Worm (Caenorhabditis elegans) whole organism, early embryonic: ENCODE measurements around the gene C36C9.6.
"Not testable (repeated sequence)": the region's sequence is repeated elsewhere in the genome, so short reads cannot be mapped to it uniquely, and the experiment has no call there.

Experiments
- B0310.2 ChIP-seq: sonication (generic microtip); optimal IDR thresholded peaks from 2 replicates; lab custom pipeline; 2016; ENCODE audit warnings: mild to moderate bottlenecking, missing genetic modification characterization, missing compliant biosample characterization
- F13C5.2 ChIP-seq: sonication (generic microtip); optimal IDR thresholded peaks from 2 replicates; lab custom pipeline; 2017; ENCODE audit warnings: mild to moderate bottlenecking, missing genetic modification characterization, inconsistent platforms, missing compliant biosample characterization
- aly-1 ChIP-seq: sonication (generic microtip); optimal IDR thresholded peaks from 2 replicates; lab custom pipeline; 2016; ENCODE audit warnings: missing genetic modification characterization, missing compliant biosample characterization
- ama-1 ChIP-seq: fragments of 150-350 bp; optimal IDR thresholded peaks from 2 replicates; lab custom pipeline; 2014
- ceh-13 ChIP-seq: fragments of 200-800 bp; sonication (Bioruptor generic); optimal IDR thresholded peaks from 2 replicates; lab custom pipeline; 2018; ENCODE audit warnings: mild to moderate bottlenecking, missing genetic modification characterization, missing compliant biosample characterization
- ceh-36 ChIP-seq: sonication (generic microtip); optimal IDR thresholded peaks from 2 replicates; lab custom pipeline; 2016; ENCODE audit warnings: missing genetic modification characterization, inconsistent platforms, missing compliant biosample characterization
- ets-7 ChIP-seq: sonication (generic microtip); optimal IDR thresholded peaks from 2 replicates; lab custom pipeline; 2016; ENCODE audit warnings: missing genotype, missing genetic modification characterization, missing compliant biosample characterization
- flt-1 ChIP-seq: fragments of 200-800 bp; sonication (Bioruptor generic); IDR thresholded peaks from 2 replicates; pipeline ENCODE4 v1.3.6; 2022; ENCODE audit warnings: missing genetic modification characterization, missing compliant biosample characterization
- hmbx-1 ChIP-seq: sonication (generic microtip); optimal IDR thresholded peaks from 2 replicates; lab custom pipeline; 2016; ENCODE audit warnings: mild to moderate bottlenecking, missing genetic modification characterization, missing compliant biosample characterization
- hmg-4 ChIP-seq: fragments of 200-800 bp; sonication (Bioruptor generic); optimal IDR thresholded peaks from 2 replicates; lab custom pipeline; 2018; ENCODE audit warnings: mild to moderate bottlenecking, missing genetic modification characterization, missing compliant biosample characterization
- hnd-1 ChIP-seq: sonication (generic microtip); optimal IDR thresholded peaks from 2 replicates; lab custom pipeline; 2016; ENCODE audit warnings: missing genetic modification characterization, missing compliant biosample characterization
- pes-1 ChIP-seq: fragments of 200-800 bp; sonication (Bioruptor generic); IDR thresholded peaks from 2 replicates; pipeline ENCODE4 v1.3.6; 2022; ENCODE audit warnings: missing genetic modification reagents, missing genetic modification characterization, missing compliant biosample characterization
- scrt-1 ChIP-seq: fragments of 200-800 bp; sonication (Bioruptor generic); IDR thresholded peaks from 2 replicates; pipeline ENCODE4 v1.3.6; 2022; ENCODE audit warnings: missing genetic modification characterization, missing compliant biosample characterization
- sea-1 ChIP-seq: fragments of 200-800 bp; sonication (Bioruptor generic); conservative IDR thresholded peaks from 2 replicates; pipeline ENCODE4 v1.3.6; 2022; ENCODE audit warnings: missing genetic modification characterization, missing compliant biosample characterization
- tbx-11 ChIP-seq: fragments of 200-800 bp; sonication (Bioruptor generic); IDR thresholded peaks from 2 replicates; pipeline ENCODE4 v1.3.6; 2022; ENCODE audit warnings: missing genetic modification characterization, missing compliant biosample characterization
- tbx-37 ChIP-seq: fragments of 200-800 bp; sonication (Bioruptor generic); conservative IDR thresholded peaks from 2 replicates; pipeline ENCODE4 v1.3.6; 2022; ENCODE audit warnings: missing genetic modification reagents, missing genetic modification characterization, missing compliant biosample characterization
- tra-4 ChIP-seq: sonication (generic microtip); optimal IDR thresholded peaks from 2 replicates; lab custom pipeline; 2017; ENCODE audit warnings: missing genetic modification characterization, missing compliant biosample characterization

The C36C9.6 gene

ce11 chrX:1690894-1691293 lies at the start of gene C36C9.6:
TSS of gene C36C9.6 (minus strand) at chrX:1690994.
- TF ChIP-seq sea-1 (GFP tag; lab: Robert Waterston, UW); hnd-1 (tag; lab: Kevin White, UChicago); B0310.2 (tag; lab: Kevin White, UChicago): not testable (repeated sequence)

- TF ChIP-seq ets-7 (tag; lab: Kevin White, UChicago), result no peak
- TF ChIP-seq hmg-4 (GFP tag; lab: Kevin White, UChicago), result no peak
- no peak for TF ChIP-seq hmbx-1 (tag; lab: Kevin White, UChicago)
- TF ChIP-seq aly-1 (tag; lab: Kevin White, UChicago), result no peak
- no peak for TF ChIP-seq flt-1 (GFP tag; lab: Robert Waterston, UW)
Measured at ce11 chrX:1737606-1738005, 46.8 kb upstream of the C36C9.6 start, which contains the start of gene F07G6.10. TSS of gene F07G6.10 (plus strand) at chrX:1737906.

- TF ChIP-seq ceh-13 (GFP tag; lab: Kevin White, UChicago) (no peak), B0310.2 (tag; lab: Kevin White, UChicago) (no peak), aly-1 (tag; lab: Kevin White, UChicago) (no peak), hnd-1 (tag; lab: Kevin White, UChicago) (no peak), pes-1 (no peak), tbx-37 (GFP tag; lab: Robert Waterston, UW) (no peak), ceh-36 (tag; lab: Kevin White, UChicago) (no peak), hmg-4 (GFP tag; lab: Kevin White, UChicago) (no peak), hmbx-1 (tag; lab: Kevin White, UChicago) (no peak), tbx-11 (no peak), F13C5.2 (tag; lab: Kevin White, UChicago) (no peak)
Measured at ce11 chrX:1735941-1736340, 45.1 kb upstream of the C36C9.6 start, which contains the start of gene F07G6.12. TSS of gene F07G6.12 (plus strand) at chrX:1736241.

ce11 chrX:1729558-1729957 lies 38.8 kb upstream of the C36C9.6 start, which contains the start of gene dgn-3:
TSS of gene dgn-3 (plus strand) at chrX:1729858.
- TF ChIP-seq F13C5.2 (tag; lab: Kevin White, UChicago) (no peak), tra-4 (tag; lab: Kevin White, UChicago) (no peak), aly-1 (tag; lab: Kevin White, UChicago) (no peak), ceh-13 (GFP tag; lab: Kevin White, UChicago) (no peak), tbx-11 (no peak), hmbx-1 (tag; lab: Kevin White, UChicago) (no peak), hmg-4 (GFP tag; lab: Kevin White, UChicago) (no peak), ama-1 (no peak), scrt-1 (GFP tag; lab: Robert Waterston, UW) (no peak), hnd-1 (tag; lab: Kevin White, UChicago) (no peak), tbx-37 (GFP tag; lab: Robert Waterston, UW) (no peak), pes-1 (no peak), sea-1 (GFP tag; lab: Robert Waterston, UW) (no peak), ets-7 (tag; lab: Kevin White, UChicago) (no peak), B0310.2 (tag; lab: Kevin White, UChicago) (no peak)

- no peak for TF ChIP-seq flt-1 (GFP tag; lab: Robert Waterston, UW)
- no peak for TF ChIP-seq ets-7 (tag; lab: Kevin White, UChicago)
- no peak for TF ChIP-seq tbx-11
- TF ChIP-seq F13C5.2 (tag; lab: Kevin White, UChicago), result no peak
- TF ChIP-seq pes-1, result no peak
Measured at ce11 chrX:1727056-1727455, 36.3 kb upstream of the C36C9.6 start, which contains the start of gene F07G6.2. TSS of gene F07G6.2 (plus strand) at chrX:1727356.

- TF ChIP-seq hnd-1 (tag; lab: Kevin White, UChicago), result no peak
- no peak for TF ChIP-seq flt-1 (GFP tag; lab: Robert Waterston, UW)
- no peak for TF ChIP-seq tbx-37 (GFP tag; lab: Robert Waterston, UW)
- no peak for TF ChIP-seq sea-1 (GFP tag; lab: Robert Waterston, UW)
- no peak for TF ChIP-seq pes-1
- no peak for TF ChIP-seq hmg-4 (GFP tag; lab: Kevin White, UChicago)
- TF ChIP-seq B0310.2 (tag; lab: Kevin White, UChicago), result no peak
- TF ChIP-seq aly-1 (tag; lab: Kevin White, UChicago), result no peak
- TF ChIP-seq ceh-13 (GFP tag; lab: Kevin White, UChicago), result no peak
- TF ChIP-seq F13C5.2 (tag; lab: Kevin White, UChicago), result no peak
- no peak for TF ChIP-seq hmbx-1 (tag; lab: Kevin White, UChicago)
- TF ChIP-seq tbx-11, result no peak
- TF ChIP-seq ets-7 (tag; lab: Kevin White, UChicago), result no peak
- TF ChIP-seq tra-4 (tag; lab: Kevin White, UChicago), result no peak
- TF ChIP-seq ceh-36 (tag; lab: Kevin White, UChicago), result no peak
- TF ChIP-seq ama-1, result no peak
- no peak for TF ChIP-seq scrt-1 (GFP tag; lab: Robert Waterston, UW)
Measured at ce11 chrX:1720359-1720758, 29.6 kb upstream of the C36C9.6 start, which contains the start of gene F07G6.8. TSS of gene F07G6.8 (minus strand) at chrX:1720459.

ce11 chrX:1718479-1718878 lies 27.7 kb upstream of the C36C9.6 start, which contains the start of gene fbxa-53:
TSS of gene fbxa-53 (minus strand) at chrX:1718579.
- TF ChIP-seq tra-4 (tag; lab: Kevin White, UChicago), result no peak
- TF ChIP-seq flt-1 (GFP tag; lab: Robert Waterston, UW), result no peak
- TF ChIP-seq F13C5.2 (tag; lab: Kevin White, UChicago), result no peak
- TF ChIP-seq ceh-13 (GFP tag; lab: Kevin White, UChicago), result no peak
- no peak for TF ChIP-seq B0310.2 (tag; lab: Kevin White, UChicago)
- no peak for TF ChIP-seq hmg-4 (GFP tag; lab: Kevin White, UChicago)
- no peak for TF ChIP-seq ama-1
- no peak for TF ChIP-seq tbx-37 (GFP tag; lab: Robert Waterston, UW)
- no peak for TF ChIP-seq tbx-11
- no peak for TF ChIP-seq ets-7 (tag; lab: Kevin White, UChicago)
- no peak for TF ChIP-seq hnd-1 (tag; lab: Kevin White, UChicago)
